Fruit fly (Drosophila melanogaster) whole organism, wandering third instar larva: ENCODE data around the gene AP-2alpha.

Source experiments
- GATAd ChIP-seq: sonication (Bioruptor generic); optimal IDR thresholded peaks from 2 replicates; lab custom pipeline; 2016; ENCODE audit warnings: missing biosample characterization, missing genetic modification characterization
- Jra ChIP-seq: sonication (Bioruptor generic); optimal IDR thresholded peaks from 2 replicates; lab custom pipeline; 2016; ENCODE audit warnings: missing biosample characterization, missing genetic modification characterization
- usp ChIP-seq: fragments of >200 bp; optimal IDR thresholded peaks from 2 replicates; lab custom pipeline; 2017; ENCODE audit warnings: missing biosample characterization, missing genetic modification characterization

DNA sequence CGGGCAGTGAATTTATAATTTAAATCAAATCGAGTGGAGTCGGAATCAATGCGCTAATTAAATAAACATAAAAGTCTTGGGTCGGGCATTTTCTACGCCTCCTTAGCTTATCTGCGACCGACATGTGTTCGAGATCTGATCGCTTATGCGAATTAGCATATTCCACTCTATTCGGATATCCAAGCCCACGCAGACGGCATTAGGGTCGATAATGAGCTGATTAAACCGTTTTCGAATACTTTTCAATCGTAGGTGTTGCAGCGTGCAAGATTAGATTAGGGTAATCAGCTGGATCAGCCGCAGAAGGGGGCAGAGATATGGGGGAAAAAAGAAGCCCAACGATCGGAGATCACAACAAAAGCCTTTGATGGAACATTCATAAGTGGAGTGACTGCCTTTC lies 24.1 kb downstream of the AP-2alpha start:
- no peak for TF ChIP-seq Jra (GFP tag; lab: Kevin White, UChicago)
- no peak for TF ChIP-seq usp (GFP tag; lab: Kevin White, UChicago)
- no peak for TF ChIP-seq GATAd (GFP tag; lab: Kevin White, UChicago)
